Fruit fly (Drosophila melanogaster) Kc167 (cell line): ENCODE data around the gene CG2818.

ENCODE experiments used
- h ChIP-seq: fragments of >200 bp; optimal IDR thresholded peaks from 3 replicates; lab custom pipeline; 2018; ENCODE audit warnings: missing external identifiers
- psq ChIP-seq: fragments of >200 bp; optimal IDR thresholded peaks from 2 replicates; lab custom pipeline; 2017; ENCODE audit warnings: missing external identifiers

DNA sequence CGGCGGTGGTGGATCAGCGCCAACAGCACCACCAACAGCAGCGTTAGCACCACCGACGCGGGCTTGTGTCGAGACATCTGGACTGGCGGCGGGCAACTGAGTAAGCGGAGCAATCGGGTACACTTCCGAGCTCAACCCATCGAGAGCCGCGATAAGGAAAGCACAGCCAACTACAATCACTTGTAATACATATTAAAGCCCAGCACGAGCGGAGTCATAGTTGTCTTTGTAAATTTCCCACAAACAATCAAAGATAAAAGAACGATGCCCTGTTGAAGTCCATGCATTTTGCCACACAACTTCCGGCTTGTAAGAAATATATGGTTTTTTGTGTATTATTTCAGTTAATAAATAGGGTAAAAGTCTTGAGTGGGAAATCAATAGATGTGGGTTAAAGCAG, 6.2 kb upstream of the CG2818 start, which contains the start of gene CG31777:
- TF ChIP-seq h (lab: Kevin White, UChicago) (no peak), psq (lab: Kevin White, UChicago) (no peak)
